Worm (Caenorhabditis elegans) whole organism, midembryonic: ENCODE measurements around the gene gst-8.

Experiments
- T22C8.4 ChIP-seq: fragments of 200-800 bp; sonication (Bioruptor generic); IDR thresholded peaks from 2 replicates; pipeline ENCODE4 v1.3.6; 2022; ENCODE audit warnings: missing genetic modification characterization, missing compliant biosample characterization
- flt-1 ChIP-seq: fragments of 200-800 bp; sonication (Bioruptor generic); IDR thresholded peaks from 2 replicates; pipeline ENCODE4 v1.3.6; 2022; ENCODE audit warnings: missing genetic modification characterization, missing compliant biosample characterization
- med-1 ChIP-seq: sonication (generic microtip); optimal IDR thresholded peaks from 2 replicates; lab custom pipeline; 2017; ENCODE audit warnings: missing genetic modification characterization, mild to moderate bottlenecking, missing compliant biosample characterization, antibody characterized with exemption, missing genetic modification reagents; ENCODE audit not compliant: insufficient read depth

- TF ChIP-seq T22C8.4 = peak; percentile 80
- no peak for TF ChIP-seq med-1 (GFP tag; lab: Kevin White, UChicago)
- TF ChIP-seq flt-1 (GFP tag; lab: Robert Waterston, UW) = no peak
These were observed 18.5 kb downstream of the gst-8 start, which contains the start of gene R05F9.9 for ce11 chrII:4902035-4902434.
